Worm (Caenorhabditis elegans) whole organism, L4/young adult: Measurements from ENCODE around the gene F19G12.11.

Experiments
- dao-5 ChIP-seq: sonication (generic microtip); optimal IDR thresholded peaks from 2 replicates; lab custom pipeline; 2016; ENCODE audit warnings: missing genotype, missing genetic modification characterization, moderate library complexity, missing compliant biosample characterization
- him-1 ChIP-seq: sonication (generic microtip); optimal IDR thresholded peaks from 2 replicates; lab custom pipeline; 2016; ENCODE audit warnings: missing genotype, missing genetic modification reagents, missing genetic modification characterization, missing compliant biosample characterization

- TF ChIP-seq him-1 (tag; lab: Kevin White, UChicago) = peak; percentile 56
- TF ChIP-seq dao-5 = peak; percentile 11
Measured at ce11 chrX:1454385-1454784, 28.1 kb upstream of the F19G12.11 start.
